Fruit fly (Drosophila melanogaster) whole organism, embryonic: ENCODE data around the gene Vago.
A peak's percentile ranks its signal among the peaks of the same experiment; 100 is the strongest.

Experiments
- Bteb2 ChIP-seq: fragments of 200-800 bp; sonication (Bioruptor generic); optimal IDR thresholded peaks from 2 replicates; lab custom pipeline; 2016; ENCODE audit warnings: missing biosample characterization, missing genetic modification characterization
- CG10431 ChIP-seq: fragments of 200-800 bp; sonication (Bioruptor generic); optimal IDR thresholded peaks from 3 replicates; lab custom pipeline; 2018; ENCODE audit warnings: missing biosample characterization, mild to moderate bottlenecking, missing genetic modification characterization
- CG14860 ChIP-seq: fragments of 200-800 bp; sonication (Bioruptor generic); IDR thresholded peaks from 3 replicates; pipeline ENCODE4 v1.3.6; 2022; ENCODE audit warnings: missing biosample characterization, missing genetic modification characterization; ENCODE audit not compliant: partially characterized antibody
- CG15073 ChIP-seq: fragments of 200-800 bp; sonication (Bioruptor generic); optimal IDR thresholded peaks from 2 replicates; lab custom pipeline; 2016; ENCODE audit warnings: missing biosample characterization, missing genetic modification characterization
- CG17385 ChIP-seq: fragments of 200-800 bp; sonication (Bioruptor generic); optimal IDR thresholded peaks from 3 replicates; lab custom pipeline; 2018; ENCODE audit warnings: missing biosample characterization, mild to moderate bottlenecking, missing genetic modification characterization
- CG30431 ChIP-seq: fragments of 200-800 bp; sonication (Bioruptor generic); optimal IDR thresholded peaks from 2 replicates; lab custom pipeline; 2017; ENCODE audit warnings: missing biosample characterization, missing genetic modification characterization
- CG3163 ChIP-seq: fragments of 200-800 bp; sonication (Bioruptor generic); optimal IDR thresholded peaks from 3 replicates; lab custom pipeline; 2016; ENCODE audit warnings: missing biosample characterization, missing genetic modification characterization
- CG32772 ChIP-seq: fragments of 200-800 bp; sonication (Bioruptor generic); IDR thresholded peaks from 2 replicates; pipeline ENCODE4 v1.3.6; 2022; ENCODE audit warnings: missing biosample characterization, missing genetic modification characterization
- CG34224 ChIP-seq: fragments of 200-800 bp; sonication (Bioruptor generic); IDR thresholded peaks from 3 replicates; pipeline ENCODE4 v1.3.6; 2022; ENCODE audit warnings: missing biosample characterization, missing genetic modification characterization; ENCODE audit not compliant: partially characterized antibody
- CG42726 ChIP-seq: fragments of 200-800 bp; sonication (Bioruptor generic); IDR thresholded peaks from 2 replicates; pipeline ENCODE4 v1.3.6; 2022; ENCODE audit warnings: missing biosample characterization, missing genetic modification characterization; ENCODE audit not compliant: partially characterized antibody
- CG4282 ChIP-seq: fragments of 200-800 bp; sonication (Bioruptor generic); optimal IDR thresholded peaks from 2 replicates; lab custom pipeline; 2016; ENCODE audit warnings: missing biosample characterization, missing genetic modification characterization
- CG6254 ChIP-seq: fragments of 200-800 bp; sonication (Bioruptor generic); optimal IDR thresholded peaks from 3 replicates; lab custom pipeline; 2017; ENCODE audit warnings: mild to moderate bottlenecking, missing biosample characterization, missing genetic modification reagents, missing genetic modification characterization
- CG6791 ChIP-seq: fragments of 200-800 bp; sonication (Bioruptor generic); IDR thresholded peaks from 3 replicates; pipeline ENCODE4 v1.3.6; 2022; ENCODE audit warnings: missing biosample characterization, missing genetic modification characterization; ENCODE audit not compliant: partially characterized antibody
- CG6854 ChIP-seq: fragments of 200-800 bp; sonication (Bioruptor generic); optimal IDR thresholded peaks from 3 replicates; lab custom pipeline; 2017; ENCODE audit warnings: missing biosample characterization, mild to moderate bottlenecking, missing genetic modification characterization
- CG7357 ChIP-seq: fragments of 200-800 bp; sonication (Bioruptor generic); IDR thresholded peaks from 3 replicates; pipeline ENCODE4 v1.3.6; 2022; ENCODE audit warnings: missing biosample characterization, missing genetic modification characterization
- CG7786 ChIP-seq: fragments of 200-800 bp; sonication (Bioruptor generic); optimal IDR thresholded peaks from 2 replicates; lab custom pipeline; 2016; ENCODE audit warnings: missing biosample characterization, missing genetic modification characterization
- CG9876 ChIP-seq: fragments of 200-800 bp; sonication (Bioruptor generic); optimal IDR thresholded peaks from 2 replicates; lab custom pipeline; 2016; ENCODE audit warnings: missing biosample characterization, missing genetic modification characterization
- CkIIα-i1 ChIP-seq: fragments of 200-800 bp; sonication (Bioruptor generic); IDR thresholded peaks from 2 replicates; pipeline ENCODE4 v1.3.6; 2022; ENCODE audit warnings: missing biosample characterization, missing genetic modification characterization
- D ChIP-seq, 2 experiments: fragments of 200-800 bp in 1 of 2; fragments of >200 bp in 1 of 2; sonication (Bioruptor generic) in 1 of 2; optimal IDR thresholded peaks; 2 replicates in 1 of 2; 3 replicates in 1 of 2; lab custom pipeline; 2017; ENCODE audit warnings: mild to moderate bottlenecking in 1 of 2, missing biosample characterization in 1 of 2, missing genetic modification characterization in 1 of 2, missing genetic modification reagents in 1 of 2
- Gug ChIP-seq: fragments of 200-800 bp; sonication (Bioruptor generic); IDR thresholded peaks from 4 replicates; pipeline ENCODE4 v1.3.6; 2022; ENCODE audit warnings: missing biosample characterization, missing genetic modification characterization
- HLH3B ChIP-seq: fragments of 200-800 bp; sonication (Bioruptor generic); IDR thresholded peaks from 2 replicates; pipeline ENCODE4 v1.3.6; 2022; ENCODE audit warnings: missing biosample characterization, missing genetic modification characterization
- Jarid2 ChIP-seq: fragments of 200-800 bp; sonication (Bioruptor generic); optimal IDR thresholded peaks from 3 replicates; lab custom pipeline; 2017; ENCODE audit warnings: mild to moderate bottlenecking, missing biosample characterization, missing genetic modification reagents, missing genetic modification characterization
- Mad ChIP-seq: fragments of 200-800 bp; sonication (Bioruptor generic); optimal IDR thresholded peaks from 2 replicates; lab custom pipeline; 2016; ENCODE audit warnings: missing biosample characterization, missing genetic modification characterization
- Mes4 ChIP-seq: fragments of 200-800 bp; sonication (Bioruptor generic); optimal IDR thresholded peaks from 2 replicates; lab custom pipeline; 2016; ENCODE audit warnings: missing biosample characterization, missing genetic modification characterization
- NC2α ChIP-seq: fragments of 200-800 bp; sonication (Bioruptor generic); optimal IDR thresholded peaks from 2 replicates; lab custom pipeline; 2016; ENCODE audit warnings: missing biosample characterization, missing genetic modification characterization
- Neu2 ChIP-seq: fragments of 200-800 bp; sonication (Bioruptor generic); optimal IDR thresholded peaks from 3 replicates; lab custom pipeline; 2016; ENCODE audit warnings: missing biosample characterization, missing genetic modification characterization, borderline replicate concordance
- Poxn ChIP-seq: fragments of 200-800 bp; sonication (Bioruptor generic); IDR thresholded peaks from 2 replicates; pipeline ENCODE4 v1.3.6; 2022; ENCODE audit warnings: missing biosample characterization, missing genetic modification characterization
- Scr ChIP-seq: fragments of 200-800 bp; sonication (Bioruptor generic); IDR thresholded peaks from 2 replicates; pipeline ENCODE4 v1.3.6; 2022; ENCODE audit warnings: missing biosample characterization, missing genetic modification characterization; ENCODE audit not compliant: partially characterized antibody
- Sry-β ChIP-seq: fragments of 200-800 bp; sonication (Bioruptor generic); optimal IDR thresholded peaks from 2 replicates; lab custom pipeline; 2018; ENCODE audit warnings: missing biosample characterization, mild to moderate bottlenecking, missing genetic modification characterization, moderate library complexity
- YL-1 ChIP-seq: fragments of 200-800 bp; sonication (Bioruptor generic); optimal IDR thresholded peaks from 3 replicates; lab custom pipeline; 2017; ENCODE audit warnings: missing biosample characterization, mild to moderate bottlenecking, missing genetic modification characterization
- chinmo ChIP-seq: fragments of 200-800 bp; sonication (Bioruptor generic); IDR thresholded peaks from 4 replicates; pipeline ENCODE4 v1.3.6; 2022; ENCODE audit warnings: missing biosample characterization, missing genetic modification characterization; ENCODE audit not compliant: partially characterized antibody
- disco-r ChIP-seq: fragments of 200-800 bp; sonication (Bioruptor generic); optimal IDR thresholded peaks from 2 replicates; lab custom pipeline; 2016; ENCODE audit warnings: missing biosample characterization, missing genetic modification characterization
- dysf ChIP-seq: fragments of 200-800 bp; sonication (Bioruptor generic); IDR thresholded peaks from 3 replicates; pipeline ENCODE4 v1.3.6; 2022; ENCODE audit warnings: missing biosample characterization, missing genetic modification characterization
- gfzf ChIP-seq: fragments of 200-800 bp; sonication (Bioruptor generic); optimal IDR thresholded peaks from 2 replicates; lab custom pipeline; 2016; ENCODE audit warnings: missing biosample characterization, mild to moderate bottlenecking, missing genetic modification characterization, moderate library complexity
- grn ChIP-seq: fragments of 200-800 bp; sonication (Bioruptor generic); optimal IDR thresholded peaks from 3 replicates; lab custom pipeline; 2017; ENCODE audit warnings: missing biosample characterization, missing genetic modification characterization
- insv ChIP-seq, 2 experiments: fragments of 200-800 bp; sonication (Bioruptor generic); optimal IDR thresholded peaks; 3 replicates each; lab custom pipeline; 2016 to 2018; ENCODE audit warnings: missing biosample characterization in 2 of 2, missing genetic modification characterization in 2 of 2
- nerfin-2 ChIP-seq: fragments of 200-800 bp; sonication (Bioruptor generic); IDR thresholded peaks from 2 replicates; pipeline ENCODE4 v1.3.6; 2022; ENCODE audit warnings: missing biosample characterization, missing genetic modification characterization; ENCODE audit not compliant: partially characterized antibody
- oc ChIP-seq: fragments of 200-800 bp; sonication (Bioruptor generic); optimal IDR thresholded peaks from 2 replicates; lab custom pipeline; 2018; ENCODE audit warnings: missing biosample characterization, mild to moderate bottlenecking, missing genetic modification characterization, moderate library complexity
- pho ChIP-seq: fragments of 200-800 bp; sonication (Bioruptor generic); optimal IDR thresholded peaks from 2 replicates; lab custom pipeline; 2016; ENCODE audit warnings: missing biosample characterization, missing genetic modification characterization
- ro ChIP-seq: fragments of 200-800 bp; sonication (Bioruptor generic); IDR thresholded peaks from 2 replicates; pipeline ENCODE4 v1.3.6; 2022; ENCODE audit warnings: missing biosample characterization, missing genetic modification characterization
- slp2 ChIP-seq: fragments of 200-800 bp; sonication (Bioruptor generic); optimal IDR thresholded peaks from 2 replicates; lab custom pipeline; 2016; ENCODE audit warnings: missing biosample characterization, missing genetic modification characterization
- sna ChIP-seq: fragments of 200-800 bp; sonication (Bioruptor generic); IDR thresholded peaks from 2 replicates; pipeline ENCODE4 v1.3.6; 2022; ENCODE audit warnings: missing biosample characterization, missing genetic modification characterization; ENCODE audit not compliant: partially characterized antibody
- stc ChIP-seq: fragments of 200-800 bp; sonication (Bioruptor generic); IDR thresholded peaks from 2 replicates; pipeline ENCODE4 v1.3.6; 2022; ENCODE audit warnings: missing biosample characterization, missing genetic modification characterization
- tgo ChIP-seq: fragments of 200-800 bp; sonication (Bioruptor generic); IDR thresholded peaks from 3 replicates; pipeline ENCODE4 v1.3.6; 2022; ENCODE audit warnings: missing biosample characterization, missing genetic modification characterization
- tin ChIP-seq: fragments of 200-800 bp; sonication (Bioruptor generic); optimal IDR thresholded peaks from 3 replicates; lab custom pipeline; 2016; ENCODE audit warnings: missing biosample characterization, missing genetic modification characterization
- tup ChIP-seq: fragments of 200-800 bp; sonication (Bioruptor generic); optimal IDR thresholded peaks from 2 replicates; lab custom pipeline; 2016; ENCODE audit warnings: missing biosample characterization, mild to moderate bottlenecking, missing genetic modification characterization, moderate library complexity
- usp ChIP-seq: fragments of >200 bp; optimal IDR thresholded peaks from 2 replicates; lab custom pipeline; 2017; ENCODE audit warnings: missing biosample characterization, missing genetic modification characterization
- vvl ChIP-seq: fragments of 200-800 bp; sonication (Bioruptor generic); IDR thresholded peaks from 2 replicates; pipeline ENCODE4 v1.3.6; 2022; ENCODE audit warnings: missing biosample characterization, missing genetic modification characterization
- zfh1 ChIP-seq: fragments of 200-800 bp; sonication (Bioruptor generic); IDR thresholded peaks from 3 replicates; pipeline ENCODE4 v1.3.6; 2022; ENCODE audit warnings: missing biosample characterization, missing genetic modification characterization

Gene Vago

dm6 chrX:11124749-11125508, 35.8 kb downstream of the Vago start, which contains the start of gene Rpt3 (continued):
- no peak for TF ChIP-seq Mes4 (GFP tag; lab: Kevin White, UChicago)
- no peak for TF ChIP-seq NC2α (GFP tag; lab: Kevin White, UChicago)
- no peak for TF ChIP-seq Jarid2 (GFP tag; lab: Kevin White, UChicago)
- no peak for TF ChIP-seq CG7786 (GFP tag; lab: Kevin White, UChicago)
- TF ChIP-seq CG10431 (GFP tag; lab: Kevin White, UChicago), result no peak
- no peak for TF ChIP-seq CG3163 (GFP tag; lab: Kevin White, UChicago)
- TF ChIP-seq CG42726, result peak; percentile 55; the same call in 1 of the 2 replicates
- TF ChIP-seq ro (GFP tag; lab: Robert Waterston, UW), result no peak
- TF ChIP-seq stc (GFP tag; lab: Robert Waterston, UW), result no peak
- TF ChIP-seq CG6791 (GFP tag; lab: Robert Waterston, UW), result peak; percentile 73
- TF ChIP-seq sna (GFP tag; lab: Robert Waterston, UW), result peak; percentile 77
- TF ChIP-seq CG34224 (GFP tag; lab: Robert Waterston, UW), result peak; percentile 66
- 0 out of 4 replicates have a peak, but pooled peaks have one; percentile 33 for TF ChIP-seq chinmo
- no peak for TF ChIP-seq CkIIα-i1 (GFP tag; lab: Robert Waterston, UW)
- TF ChIP-seq pho (GFP tag; lab: Kevin White, UChicago), result peak; percentile 26
- no peak for TF ChIP-seq CG7357
- peak; percentile 40 for TF ChIP-seq gfzf (GFP tag; lab: Kevin White, UChicago)
- no peak for TF ChIP-seq D (optimal IDR thresholded peaks at IDR 0.05; lab: Kevin White, UChicago)
- TF ChIP-seq D (GFP tag; optimal IDR thresholded peaks at IDR 0.05; lab: Kevin White, UChicago), result no peak
- no peak for TF ChIP-seq Bteb2 (GFP tag; lab: Kevin White, UChicago)
- no peak for TF ChIP-seq slp2 (GFP tag; lab: Kevin White, UChicago)
- TF ChIP-seq dysf, result no peak
- TF ChIP-seq tin (GFP tag; lab: Kevin White, UChicago), result no peak
- no peak for TF ChIP-seq usp (GFP tag; lab: Kevin White, UChicago)
- no peak for TF ChIP-seq Gug (GFP tag; lab: Robert Waterston, UW)
- TF ChIP-seq Sry-β (GFP tag; lab: Kevin White, UChicago), result no peak
- TF ChIP-seq oc (tag; lab: Kevin White, UChicago), result no peak
- peak; percentile 88 for TF ChIP-seq Scr (GFP tag; lab: Robert Waterston, UW)
- no peak for TF ChIP-seq zfh1
- no peak for TF ChIP-seq tup (GFP tag; lab: Kevin White, UChicago)
- TF ChIP-seq Poxn (GFP tag; lab: Robert Waterston, UW), result no peak
- no peak for TF ChIP-seq Neu2
- peak; percentile 66 to 96 for TF ChIP-seq insv (GFP tag; optimal IDR thresholded peaks at IDR 0.05; lab: Kevin White, UChicago)
- no peak for TF ChIP-seq CG17385 (GFP tag; lab: Kevin White, UChicago)
- TF ChIP-seq Mad (GFP tag; lab: Kevin White, UChicago), result no peak
- no peak for TF ChIP-seq CG6254 (GFP tag; lab: Kevin White, UChicago)
- no peak for TF ChIP-seq CG15073 (GFP tag; lab: Kevin White, UChicago)
- peak; percentile 43 for TF ChIP-seq YL-1 (GFP tag; lab: Kevin White, UChicago)
- no peak for TF ChIP-seq CG30431
- TF ChIP-seq grn (GFP tag; lab: Kevin White, UChicago), result peak; percentile 32
- TF ChIP-seq HLH3B (GFP tag; lab: Robert Waterston, UW), result no peak
- peak; percentile 82; the same call in 2 of the 3 replicates for TF ChIP-seq CG14860 (GFP tag; lab: Robert Waterston, UW)
- no peak for TF ChIP-seq CG6854 (GFP tag; lab: Kevin White, UChicago)
- TF ChIP-seq nerfin-2 (GFP tag; lab: Robert Waterston, UW), result peak; percentile 47; the same call in 1 of the 2 replicates
- no peak for TF ChIP-seq CG9876 (GFP tag; lab: Kevin White, UChicago)
- no peak for TF ChIP-seq vvl (GFP tag; lab: Robert Waterston, UW)
- TF ChIP-seq CG4282, result no peak
- TF ChIP-seq CG32772, result 0 out of 2 replicates have a peak, but pooled peaks have one; percentile 9
- TF ChIP-seq disco-r (GFP tag; lab: Kevin White, UChicago), result no peak
- no peak for TF ChIP-seq tgo (GFP tag; lab: Robert Waterston, UW)
